Worm (Caenorhabditis elegans) whole organism, L1 larva: ENCODE data around the gene F13D12.3.

Experiments used
- C34B4.2 ChIP-seq: sonication (generic microtip); optimal IDR thresholded peaks from 2 replicates; lab custom pipeline; 2017; ENCODE audit warnings: mild to moderate bottlenecking, missing genetic modification characterization, missing compliant biosample characterization
- F16B12.6 ChIP-seq: fragments of 150-350 bp; optimal IDR thresholded peaks from 2 replicates; lab custom pipeline; 2014; ENCODE audit warnings: missing biosample characterization, missing genetic modification characterization
- aly-2 ChIP-seq: fragments of 150-350 bp; optimal IDR thresholded peaks from 2 replicates; lab custom pipeline; 2014; ENCODE audit warnings: missing biosample characterization, missing genetic modification characterization
- blmp-1 ChIP-seq: fragments of 150-350 bp; optimal IDR thresholded peaks from 2 replicates; lab custom pipeline; 2014; ENCODE audit warnings: missing biosample characterization, missing genetic modification characterization
- ceh-8 ChIP-seq: fragments of 200-800 bp; sonication (Bioruptor generic); optimal IDR thresholded peaks from 2 replicates; lab custom pipeline; 2018; ENCODE audit warnings: mild to moderate bottlenecking, missing genetic modification characterization, moderate library complexity, missing compliant biosample characterization
- ceh-82 ChIP-seq, 3 experiments: fragments of 150-350 bp in 1 of 3; sonication (generic microtip) in 2 of 3; optimal IDR thresholded peaks; 2 replicates each; lab custom pipeline; 2014 to 2017; ENCODE audit warnings: missing biosample characterization in 3 of 3, missing genetic modification characterization in 3 of 3
- ceh-88 ChIP-seq: fragments of 200-800 bp; sonication (Bioruptor generic); IDR thresholded peaks from 2 replicates; pipeline ENCODE4 v1.3.6; 2022; ENCODE audit warnings: missing genetic modification characterization, missing compliant biosample characterization
- ceh-90 ChIP-seq: sonication (generic microtip); optimal IDR thresholded peaks from 2 replicates; lab custom pipeline; 2016; ENCODE audit warnings: missing genetic modification characterization, missing compliant biosample characterization
- ces-1 ChIP-seq: fragments of 150-350 bp; optimal IDR thresholded peaks from 2 replicates; lab custom pipeline; 2014; ENCODE audit warnings: missing biosample characterization, missing genetic modification reagents, missing genetic modification characterization
- dpl-1 ChIP-seq, 3 experiments: fragments of 150-350 bp in 2 of 3; sonication (generic microtip) in 1 of 3; optimal IDR thresholded peaks; 2 replicates each; lab custom pipeline; 2014 to 2017; ENCODE audit warnings: missing biosample characterization in 3 of 3, missing genetic modification characterization in 3 of 3, missing genetic modification reagents in 3 of 3
- efl-3 ChIP-seq: fragments of 200-800 bp; sonication (Bioruptor generic); optimal IDR thresholded peaks from 2 replicates; lab custom pipeline; 2018; ENCODE audit warnings: mild to moderate bottlenecking, missing genetic modification characterization, missing compliant biosample characterization
- elt-2 ChIP-seq: sonication (generic microtip); optimal IDR thresholded peaks from 2 replicates; lab custom pipeline; 2016; ENCODE audit warnings: missing genetic modification characterization, mild to moderate bottlenecking, inconsistent platforms, missing compliant biosample characterization, missing genetic modification reagents
- ets-5 ChIP-seq: fragments of 200-800 bp; sonication (Bioruptor generic); IDR thresholded peaks from 2 replicates; pipeline ENCODE4 v1.3.6; 2022; ENCODE audit warnings: missing genetic modification characterization, missing compliant biosample characterization
- fkh-4 ChIP-seq: sonication (generic microtip); optimal IDR thresholded peaks from 2 replicates; lab custom pipeline; 2016; ENCODE audit warnings: missing compliant biosample characterization, missing genetic modification characterization, borderline replicate concordance
- fkh-8 ChIP-seq: sonication (generic microtip); optimal IDR thresholded peaks from 2 replicates; lab custom pipeline; 2016; ENCODE audit warnings: mild to moderate bottlenecking, missing genetic modification characterization, missing compliant biosample characterization
- fos-1 ChIP-seq: fragments of 150-350 bp; optimal IDR thresholded peaks from 2 replicates; lab custom pipeline; 2014; ENCODE audit warnings: missing biosample characterization, missing genetic modification characterization
- hlh-17 ChIP-seq: fragments of 200-800 bp; sonication (Bioruptor generic); optimal IDR thresholded peaks from 2 replicates; lab custom pipeline; 2018; ENCODE audit warnings: missing genetic modification characterization, mild to moderate bottlenecking, missing compliant biosample characterization, moderate library complexity, borderline replicate concordance
- hlh-4 ChIP-seq: sonication (generic microtip); optimal IDR thresholded peaks from 2 replicates; lab custom pipeline; 2016; ENCODE audit warnings: mild to moderate bottlenecking, missing genetic modification characterization, missing compliant biosample characterization
- hpl-2 ChIP-seq: fragments of 150-350 bp; optimal IDR thresholded peaks from 2 replicates; lab custom pipeline; 2014; ENCODE audit warnings: missing biosample characterization, missing genetic modification reagents, missing genetic modification characterization
- irx-1 ChIP-seq: sonication (generic microtip); optimal IDR thresholded peaks from 2 replicates; lab custom pipeline; 2016; ENCODE audit warnings: missing genetic modification characterization, missing compliant biosample characterization
- isw-1 ChIP-seq: fragments of 200-800 bp; sonication (Bioruptor generic); IDR thresholded peaks from 2 replicates; pipeline ENCODE4 v1.3.6; 2022; ENCODE audit warnings: missing genetic modification characterization, missing compliant biosample characterization
- jun-1 ChIP-seq: fragments of 150-350 bp; optimal IDR thresholded peaks from 2 replicates; lab custom pipeline; 2014; ENCODE audit warnings: missing biosample characterization, missing genetic modification reagents, missing genetic modification characterization
- lin-13 ChIP-seq: fragments of 150-350 bp; optimal IDR thresholded peaks from 2 replicates; lab custom pipeline; 2014; ENCODE audit warnings: missing biosample characterization, missing genetic modification reagents, missing genetic modification characterization
- lin-14 ChIP-seq: fragments of 200-800 bp; sonication (Bioruptor generic); optimal IDR thresholded peaks from 2 replicates; lab custom pipeline; 2018; ENCODE audit warnings: mild to moderate bottlenecking, missing genetic modification characterization, moderate library complexity, missing compliant biosample characterization
- lin-15B ChIP-seq: fragments of 150-350 bp; sonication (generic microtip); optimal IDR thresholded peaks from 3 replicates; lab custom pipeline; 2014; ENCODE audit warnings: missing biosample characterization, missing genetic modification characterization
- lin-39 ChIP-seq: fragments of 150-350 bp; optimal IDR thresholded peaks from 2 replicates; lab custom pipeline; 2014; ENCODE audit warnings: missing biosample characterization, missing genetic modification reagents, missing genetic modification characterization
- lir-3 ChIP-seq: sonication (generic microtip); optimal IDR thresholded peaks from 2 replicates; lab custom pipeline; 2016; ENCODE audit warnings: mild to moderate bottlenecking, missing genetic modification characterization, moderate library complexity, missing compliant biosample characterization; ENCODE audit not compliant: poor library complexity
- mab-9 ChIP-seq: fragments of 200-800 bp; sonication (Bioruptor generic); IDR thresholded peaks from 2 replicates; pipeline ENCODE4 v1.3.6; 2022; ENCODE audit warnings: missing genetic modification reagents, missing genetic modification characterization, missing compliant biosample characterization
- mdl-1 ChIP-seq, 2 experiments: fragments of 150-350 bp; optimal IDR thresholded peaks; 2 replicates each; lab custom pipeline; 2014 to 2017; ENCODE audit warnings: missing biosample characterization in 2 of 2, missing genetic modification characterization in 2 of 2, inconsistent platforms in 1 of 2
- mep-1 ChIP-seq: fragments of 150-350 bp; optimal IDR thresholded peaks from 2 replicates; lab custom pipeline; 2014; ENCODE audit warnings: missing biosample characterization, missing genetic modification characterization
- nhr-11 ChIP-seq: fragments of 150-350 bp; optimal IDR thresholded peaks from 2 replicates; lab custom pipeline; 2014; ENCODE audit warnings: missing biosample characterization, missing genetic modification characterization
- nhr-19 ChIP-seq: fragments of 200-800 bp; sonication (Bioruptor generic); conservative IDR thresholded peaks from 2 replicates; pipeline ENCODE4 v1.3.6; 2022; ENCODE audit warnings: missing genetic modification characterization, missing compliant biosample characterization
- nhr-20 ChIP-seq: sonication (generic microtip); optimal IDR thresholded peaks from 2 replicates; lab custom pipeline; 2016; ENCODE audit warnings: mild to moderate bottlenecking, missing genetic modification characterization, missing compliant biosample characterization
- nhr-77 ChIP-seq: fragments of 150-350 bp; optimal IDR thresholded peaks from 2 replicates; lab custom pipeline; 2014; ENCODE audit warnings: missing biosample characterization, missing genetic modification characterization
- nhr-84 ChIP-seq: sonication (generic microtip); optimal IDR thresholded peaks from 2 replicates; lab custom pipeline; 2017; ENCODE audit warnings: missing biosample characterization, missing genetic modification characterization
- nhr-85 ChIP-seq: sonication (generic microtip); peaks from one replicate; lab custom pipeline; 2016; ENCODE audit warnings: missing genetic modification characterization, inconsistent platforms, missing compliant biosample characterization
- nhr-90 ChIP-seq: sonication (generic microtip); optimal IDR thresholded peaks from 2 replicates; lab custom pipeline; 2016; ENCODE audit warnings: mild to moderate bottlenecking, missing genetic modification characterization, missing compliant biosample characterization; ENCODE audit not compliant: poor library complexity
- pax-3 ChIP-seq: fragments of 200-800 bp; sonication (Bioruptor generic); optimal IDR thresholded peaks from 2 replicates; lab custom pipeline; 2018; ENCODE audit warnings: mild to moderate bottlenecking, missing genetic modification characterization, moderate library complexity, missing compliant biosample characterization
- pqm-1 ChIP-seq: sonication (generic microtip); optimal IDR thresholded peaks from 3 replicates; lab custom pipeline; 2017; ENCODE audit warnings: missing biosample characterization, missing genetic modification characterization
- skn-1 ChIP-seq: fragments of 150-350 bp; optimal IDR thresholded peaks from 2 replicates; lab custom pipeline; 2014; ENCODE audit warnings: missing biosample characterization, missing genetic modification characterization
- snpc-4 ChIP-seq: fragments of 150-350 bp; optimal IDR thresholded peaks from 2 replicates; lab custom pipeline; 2014; ENCODE audit warnings: missing biosample characterization, missing genetic modification characterization
- snu-23 ChIP-seq: sonication (generic microtip); optimal IDR thresholded peaks from 2 replicates; lab custom pipeline; 2016; ENCODE audit warnings: missing genetic modification characterization, missing compliant biosample characterization
- sox-4 ChIP-seq: sonication (generic microtip); optimal IDR thresholded peaks from 2 replicates; lab custom pipeline; 2016; ENCODE audit warnings: missing genetic modification characterization, missing compliant biosample characterization
- sup-37 ChIP-seq: fragments of 200-800 bp; sonication (Bioruptor generic); optimal IDR thresholded peaks from 2 replicates; lab custom pipeline; 2018; ENCODE audit warnings: mild to moderate bottlenecking, missing genetic modification characterization, missing compliant biosample characterization
- tlp-1 ChIP-seq: fragments of 150-350 bp; optimal IDR thresholded peaks from 2 replicates; lab custom pipeline; 2014; ENCODE audit warnings: missing biosample characterization, missing genetic modification characterization
- unc-30 ChIP-seq: sonication (generic microtip); optimal IDR thresholded peaks from 2 replicates; lab custom pipeline; 2017; ENCODE audit warnings: missing biosample characterization, missing genetic modification characterization
- unc-62 ChIP-seq: fragments of 150-350 bp; optimal IDR thresholded peaks from 2 replicates; lab custom pipeline; 2014; ENCODE audit warnings: missing biosample characterization, missing genetic modification reagents, missing genetic modification characterization
- unc-86 ChIP-seq: sonication (generic microtip); optimal IDR thresholded peaks from 2 replicates; lab custom pipeline; 2016; ENCODE audit warnings: missing genetic modification characterization, missing compliant biosample characterization
- unc-98 ChIP-seq: fragments of 200-800 bp; sonication (Bioruptor generic); IDR thresholded peaks from 2 replicates; pipeline ENCODE4 v1.3.6; 2022; ENCODE audit warnings: missing genetic modification characterization, missing compliant biosample characterization
- vab-15 ChIP-seq: sonication (generic microtip); optimal IDR thresholded peaks from 2 replicates; lab custom pipeline; 2017; ENCODE audit warnings: missing genotype, mild to moderate bottlenecking, missing genetic modification characterization, missing compliant biosample characterization
- xbp-1 ChIP-seq: sonication (generic microtip); optimal IDR thresholded peaks from 2 replicates; lab custom pipeline; 2016; ENCODE audit warnings: missing genetic modification characterization, missing compliant biosample characterization
- zag-1 ChIP-seq: fragments of 150-350 bp; optimal IDR thresholded peaks from 2 replicates; lab custom pipeline; 2014; ENCODE audit warnings: missing biosample characterization, missing genetic modification characterization
- zip-4 ChIP-seq: fragments of 200-800 bp; sonication (Bioruptor generic); optimal IDR thresholded peaks from 2 replicates; lab custom pipeline; 2018; ENCODE audit warnings: mild to moderate bottlenecking, missing genetic modification characterization, moderate library complexity, missing compliant biosample characterization
- ztf-11 ChIP-seq, 2 experiments: sonication (generic microtip); optimal IDR thresholded peaks; 2 replicates each; lab custom pipeline; 2016 to 2017; ENCODE audit warnings: missing genetic modification characterization in 2 of 2, missing biosample characterization in 1 of 2, missing compliant biosample characterization in 1 of 2

F13D12.3 gene

DNA sequence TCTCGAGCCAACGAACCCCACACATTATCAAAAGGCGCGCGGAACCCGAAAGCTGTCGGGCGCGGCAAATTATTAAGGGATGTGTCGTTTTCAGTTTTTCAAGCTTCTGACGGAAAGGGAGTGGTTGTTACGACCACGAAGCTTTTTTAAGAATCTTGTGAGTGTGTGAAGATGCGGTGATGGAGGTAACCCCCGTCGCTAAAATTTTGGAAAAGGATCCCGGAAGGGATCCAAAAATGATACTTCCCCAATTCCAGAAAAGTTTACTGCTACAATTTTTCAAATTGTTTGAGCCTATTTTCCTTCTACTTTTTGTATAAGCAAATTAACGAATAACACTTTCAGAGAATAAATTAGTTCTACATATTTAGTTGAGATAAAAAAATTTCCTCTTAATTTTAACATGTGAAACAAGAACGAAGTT, 36.5 kb downstream of the F13D12.3 start (continued):
- TF ChIP-seq pax-3 (peak; percentile 22), mdl-1 (tag; optimal IDR thresholded peaks at IDR 0.05; lab: Kevin White, UChicago) (peak in 1 of 2 experiments; percentile 4), lir-3 (no peak), irx-1 (tag; lab: Kevin White, UChicago) (no peak), nhr-77 (tag; lab: Kevin White, UChicago) (no peak), C34B4.2 (no peak), ces-1 (no peak), tlp-1 (tag; lab: Kevin White, UChicago) (no peak), efl-3 (no peak), sox-4 (tag; lab: Kevin White, UChicago) (no peak), snpc-4 (tag; lab: Kevin White, UChicago) (peak; percentile 55), F16B12.6 (tag; lab: Kevin White, UChicago) (no peak), nhr-85 (peak; percentile 77), hpl-2 (GFP tag; lab: Kevin White, UChicago) (no peak), skn-1 (tag; lab: Kevin White, UChicago) (peak; percentile 91), vab-15 (no peak), ceh-82 (tag; optimal IDR thresholded peaks at IDR 0.05; lab: Kevin White, UChicago) (no peak), lin-14 (GFP tag; lab: Kevin White, UChicago) (no peak), pqm-1 (tag; lab: Kevin White, UChicago) (no peak), ceh-8 (no peak), unc-62 (GFP tag; lab: Kevin White, UChicago) (no peak), nhr-84 (no peak), fos-1 (tag; lab: Kevin White, UChicago) (no peak), lin-39 (tag; lab: Kevin White, UChicago) (no peak), isw-1 (no peak), unc-30 (tag; lab: Kevin White, UChicago) (no peak), ceh-90 (tag; lab: Kevin White, UChicago) (no peak), lin-15B (tag; lab: Kevin White, UChicago) (no peak), lin-13 (GFP tag; lab: Kevin White, UChicago) (peak; percentile 28), zip-4 (no peak), nhr-19 (GFP tag; lab: Robert Waterston, UW) (peak; percentile 40), mab-9 (GFP tag; lab: Robert Waterston, UW) (peak; percentile 84), nhr-90 (tag; lab: Kevin White, UChicago) (peak; percentile 3), fkh-8 (tag; lab: Kevin White, UChicago) (peak; percentile 82), mep-1 (tag; lab: Kevin White, UChicago) (peak; percentile 98), ceh-88 (GFP tag; lab: Robert Waterston, UW) (no peak; the same call in 1 of the 2 replicates), xbp-1 (peak; percentile 14), ztf-11 (tag; optimal IDR thresholded peaks at IDR 0.05; lab: Kevin White, UChicago) (peak in 1 of 2 experiments; percentile 26), ets-5 (no peak), snu-23 (peak; percentile 66), nhr-11 (tag; lab: Kevin White, UChicago) (no peak), fkh-4 (no peak), hlh-17 (GFP tag; lab: Kevin White, UChicago) (no peak), sup-37 (GFP tag; lab: Kevin White, UChicago) (no peak), jun-1 (tag; lab: Kevin White, UChicago) (no peak), blmp-1 (tag; lab: Kevin White, UChicago) (no peak), hlh-4 (tag; lab: Kevin White, UChicago) (no peak), zag-1 (tag; lab: Kevin White, UChicago) (no peak), unc-86 (peak; percentile 50), elt-2 (tag; lab: Kevin White, UChicago) (no peak), nhr-20 (tag; lab: Kevin White, UChicago) (peak; percentile 44), dpl-1 (GFP tag; optimal IDR thresholded peaks at IDR 0.05; lab: Kevin White, UChicago) (peak in 2 of 3 experiments; percentile 39 to 58), aly-2 (peak; percentile 100), unc-98 (no peak)
